Fruit fly (Drosophila melanogaster): ENCODE results near the gene slx1.

Gene slx1

DNA sequence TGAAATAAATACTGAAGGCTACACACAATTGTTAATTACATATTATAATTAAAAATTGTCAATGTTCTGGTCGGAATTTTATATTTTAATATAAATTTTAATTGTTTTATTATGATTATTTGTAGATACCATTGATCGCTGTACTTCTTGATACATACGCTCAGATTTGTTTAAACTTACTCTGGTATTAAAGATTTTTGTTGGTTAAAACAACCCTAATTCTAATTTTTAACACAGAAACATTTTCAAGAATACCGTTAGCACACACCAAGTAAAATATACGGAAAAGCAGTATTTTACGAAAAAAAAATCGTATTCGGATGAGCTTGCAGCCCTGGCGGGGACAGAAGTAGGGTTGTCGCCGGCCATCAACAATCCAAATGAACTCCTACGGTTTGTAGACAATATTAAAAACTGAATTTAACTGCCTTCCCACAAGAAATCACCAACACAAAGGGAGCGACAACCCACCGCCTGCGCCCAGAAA, at the start of gene slx1, which contains the start of the genes CG9775 and MED31 (continued):
- TF ChIP-seq CG8924 (tag; optimal IDR thresholded peaks at IDR 0.05) (peak; percentile 87), hth (optimal IDR thresholded peaks at IDR 0.05) (no peak), CHES-1-like (GFP tag; optimal IDR thresholded peaks at IDR 0.05) (no peak), CG7745 (tag; optimal IDR thresholded peaks at IDR 0.05) (no peak), NfI (GFP tag; optimal IDR thresholded peaks at IDR 0.05) (peak; percentile 81), Dip3 (GFP tag; optimal IDR thresholded peaks at IDR 0.05) (peak; percentile 29), CG10147 (GFP tag; optimal IDR thresholded peaks at IDR 0.05) (peak; percentile 67), CG30431 (GFP tag; optimal IDR thresholded peaks at IDR 0.05) (peak; percentile 52), CG13123 (GFP tag; optimal IDR thresholded peaks at IDR 0.05) (peak; percentile 39), CG9932 (GFP tag; IDR thresholded peaks at IDR 0.05) (peak; percentile 82), CG3995 (GFP tag; optimal IDR thresholded peaks at IDR 0.05) (no peak), CG12391 (tag; optimal IDR thresholded peaks at IDR 0.05) (peak; percentile 89), dmrt11E (tag; optimal IDR thresholded peaks at IDR 0.05) (peak; percentile 76), CG2712 (tag; optimal IDR thresholded peaks at IDR 0.05) (peak; percentile 88), slou (GFP tag; optimal IDR thresholded peaks at IDR 0.05) (peak; percentile 41), NC2α (GFP tag; optimal IDR thresholded peaks at IDR 0.05) (no peak), HmgD (GFP tag; optimal IDR thresholded peaks at IDR 0.05) (peak; percentile 9), CG15696 (tag; optimal IDR thresholded peaks at IDR 0.05) (peak; percentile 70), bab2 (GFP tag; optimal IDR thresholded peaks at IDR 0.05) (peak; percentile 26), CTCF (GFP tag; optimal IDR thresholded peaks at IDR 0.05) (peak; percentile 8), lola (GFP tag; optimal IDR thresholded peaks at IDR 0.05) (peak in 2 of 3 experiments; percentile 65 to 75), Trl (optimal IDR thresholded peaks at IDR 0.05) (no peak), Trl (GFP tag; optimal IDR thresholded peaks at IDR 0.05) (peak; percentile 46), Antp (GFP tag; optimal IDR thresholded peaks at IDR 0.05) (peak; percentile 34), CG32772 (GFP tag; IDR thresholded peaks at IDR 0.05) (peak; percentile 70), tgo (GFP tag; IDR thresholded peaks at IDR 0.05) (peak; percentile 82), caup (GFP tag; optimal IDR thresholded peaks at IDR 0.05; ENCODE audit: severe bottlenecking) (peak; percentile 68), CG12942 (GFP tag; optimal IDR thresholded peaks at IDR 0.05) (peak; percentile 62), Bgb (GFP tag; IDR thresholded peaks at IDR 0.05; ENCODE audit: partially characterized antibody) (peak; percentile 21; the same call in 1 of the 2 replicates), knrl (GFP tag; IDR thresholded peaks at IDR 0.05; ENCODE audit: partially characterized antibody) (no peak), klu (GFP tag; IDR thresholded peaks at IDR 0.05) (peak; percentile 61; the same call in 1 of the 2 replicates), CG8388 (GFP tag; optimal IDR thresholded peaks at IDR 0.05) (peak; percentile 71), HLH4C (GFP tag; IDR thresholded peaks at IDR 0.05; ENCODE audit: partially characterized antibody) (no peak), p53 (GFP tag; optimal IDR thresholded peaks at IDR 0.05) (no peak), CG8290 (GFP tag; optimal IDR thresholded peaks at IDR 0.05) (peak; percentile 57), CG8290 (tag; optimal IDR thresholded peaks at IDR 0.05) (peak in 1 of 2 experiments; percentile 25), stc (GFP tag; IDR thresholded peaks at IDR 0.05) (peak; percentile 49; the same call in 1 of the 2 replicates), nerfin-1 (tag; optimal IDR thresholded peaks at IDR 0.05) (peak; percentile 43), CG4707 (GFP tag; optimal IDR thresholded peaks at IDR 0.05) (no peak), Optix (GFP tag; IDR thresholded peaks at IDR 0.05) (no peak), CG12155 (GFP tag; optimal IDR thresholded peaks at IDR 0.05) (peak; percentile 59), her (GFP tag; optimal IDR thresholded peaks at IDR 0.05) (no peak), CG1024 (GFP tag; IDR thresholded peaks at IDR 0.05) (peak; percentile 59), scrt (GFP tag; optimal IDR thresholded peaks at IDR 0.05) (peak; percentile 48), repo (GFP tag; optimal IDR thresholded peaks at IDR 0.05) (no peak), dm (GFP tag; optimal IDR thresholded peaks at IDR 0.05) (peak; percentile 28), btn (GFP tag; optimal IDR thresholded peaks at IDR 0.05) (no peak), CG16813 (GFP tag; IDR thresholded peaks at IDR 0.05; ENCODE audit: partially characterized antibody) (0 out of 3 replicates have a peak, but pooled peaks have one; percentile 42), gsb (GFP tag; IDR thresholded peaks at IDR 0.05) (peak; percentile 44; the same call in 1 of the 2 replicates), Hsf (GFP tag; optimal IDR thresholded peaks at IDR 0.05) (peak; percentile 38), NC2β (GFP tag; optimal IDR thresholded peaks at IDR 0.05) (peak; percentile 18), twi (tag; optimal IDR thresholded peaks at IDR 0.05) (peak; percentile 37)
